Worm (Caenorhabditis elegans): ENCODE measurements around the gene B0432.10.

Gene B0432.10

DNA sequence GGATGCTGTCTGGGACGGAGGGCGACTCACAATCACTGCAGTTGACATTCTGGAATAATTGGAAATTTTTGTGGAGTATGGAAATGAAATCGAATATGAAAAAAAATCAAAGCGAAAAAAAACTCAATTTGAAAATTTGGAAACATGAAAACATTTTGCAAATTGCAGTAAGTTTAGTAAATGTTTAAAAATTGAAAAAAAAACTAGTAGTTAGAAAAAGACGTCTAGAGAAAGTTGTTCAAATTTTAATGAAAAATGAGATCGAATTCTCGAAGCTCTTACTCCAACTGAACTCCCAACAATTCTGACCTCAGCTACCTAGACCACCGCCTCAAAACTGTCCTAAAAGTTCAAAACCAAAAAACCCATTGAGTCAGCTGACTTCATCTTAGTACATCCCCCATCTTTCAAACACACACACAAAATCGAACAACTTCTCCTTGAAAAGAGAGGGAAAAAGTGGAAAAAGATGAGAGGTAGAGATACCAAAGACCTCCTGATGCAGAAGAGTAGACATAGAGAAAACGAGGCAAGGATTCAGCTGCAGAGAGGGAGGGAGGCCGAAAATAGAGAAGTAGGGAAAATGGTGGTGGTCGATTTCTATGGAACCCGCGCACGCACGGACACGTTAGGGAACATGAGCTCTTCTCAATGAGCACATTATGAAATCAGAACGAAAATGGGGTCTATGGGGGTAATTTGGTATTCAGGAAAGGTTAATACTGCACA lies 37.1 kb upstream of the B0432.10 start, which contains the start of gene K01A2.10 (continued):
- TF ChIP-seq sma-3 (GFP tag; optimal IDR thresholded peaks at IDR 0.05) (no peak), lin-11 (tag; optimal IDR thresholded peaks at IDR 0.05) (peak; percentile 29), zag-1 (tag; optimal IDR thresholded peaks at IDR 0.05) (peak; percentile 73), unc-39 (tag; optimal IDR thresholded peaks at IDR 0.05) (no peak), lin-39 (tag; optimal IDR thresholded peaks at IDR 0.05) (no peak), elt-1 (tag; optimal IDR thresholded peaks at IDR 0.05) (no peak), nhr-129 (tag; optimal IDR thresholded peaks at IDR 0.05) (peak; percentile 88), fos-1 (tag; optimal IDR thresholded peaks at IDR 0.05) (peak; percentile 42), aly-2 (tag; optimal IDR thresholded peaks at IDR 0.05) (no peak), ceh-82 (tag; optimal IDR thresholded peaks at IDR 0.05) (no peak), Y55F3AM.14 (GFP tag; optimal IDR thresholded peaks at IDR 0.05) (no peak), nhr-10 (tag; optimal IDR thresholded peaks at IDR 0.05) (no peak), alr-1 (tag; optimal IDR thresholded peaks at IDR 0.05) (no peak), mdl-1 (tag; optimal IDR thresholded peaks at IDR 0.05) (no peak), ama-1 (optimal IDR thresholded peaks at IDR 0.05) (no peak), elt-3 (tag; optimal IDR thresholded peaks at IDR 0.05) (no peak), ceh-16 (tag; optimal IDR thresholded peaks at IDR 0.05) (no peak), unc-55 (GFP tag; optimal IDR thresholded peaks at IDR 0.05) (peak; percentile 94), R02D3.7 (tag; optimal IDR thresholded peaks at IDR 0.05) (no peak), unc-62 (GFP tag; optimal IDR thresholded peaks at IDR 0.05) (no peak), nhr-12 (tag; optimal IDR thresholded peaks at IDR 0.05) (no peak), lin-13 (GFP tag; optimal IDR thresholded peaks at IDR 0.05) (peak; percentile 30)

DNA sequence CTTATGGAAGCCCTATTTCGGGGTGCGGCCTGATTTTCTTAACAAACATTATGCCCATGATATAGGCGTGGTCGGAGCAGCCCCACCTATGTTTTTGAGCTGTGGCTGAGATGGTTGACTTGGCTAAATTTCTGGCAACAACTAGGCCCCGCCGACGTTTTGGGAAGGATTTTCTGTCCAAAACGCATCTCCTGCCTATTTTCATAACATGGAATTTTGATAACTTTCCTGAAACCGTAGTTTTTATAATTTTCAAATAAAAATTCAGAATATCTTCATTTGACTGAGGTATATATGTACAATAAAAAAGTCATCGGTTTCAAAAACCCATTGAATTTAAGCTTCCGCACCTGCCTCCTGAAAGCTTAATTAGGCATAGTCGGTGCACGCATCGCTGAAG lies 35.1 kb upstream of the B0432.10 start:
- TF ChIP-seq nhr-10 (tag; optimal IDR thresholded peaks at IDR 0.05) (no peak), blmp-1 (tag; optimal IDR thresholded peaks at IDR 0.05; ENCODE audit: insufficient read depth) (no peak), nhr-11 (tag; optimal IDR thresholded peaks at IDR 0.05) (no peak), nhr-21 (tag; optimal IDR thresholded peaks at IDR 0.05) (no peak), aly-2 (tag; optimal IDR thresholded peaks at IDR 0.05) (no peak)

DNA sequence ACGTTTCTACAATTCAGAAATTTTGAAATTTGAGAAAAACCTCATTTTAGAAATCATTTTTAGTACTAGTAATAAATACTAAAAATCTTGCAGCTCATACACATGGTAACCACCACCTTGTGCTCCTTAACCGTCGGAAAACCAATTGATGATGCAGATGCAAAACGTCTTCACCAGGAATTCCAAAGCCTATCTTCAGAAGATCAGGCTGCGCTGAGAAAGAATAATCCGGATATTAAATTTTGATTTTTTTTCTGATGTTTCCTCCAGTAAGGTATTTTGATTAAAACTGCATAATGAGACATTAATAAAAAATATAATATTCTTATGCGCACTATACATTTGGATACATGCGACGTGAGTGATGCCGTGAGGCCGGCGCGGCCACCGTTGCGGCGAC lies 34.7 kb upstream of the B0432.10 start:
- TF ChIP-seq ceh-82 (tag; optimal IDR thresholded peaks at IDR 0.05) (no peak), zag-1 (tag; optimal IDR thresholded peaks at IDR 0.05) (no peak), elt-1 (tag; optimal IDR thresholded peaks at IDR 0.05) (no peak), peb-1 (tag; optimal IDR thresholded peaks at IDR 0.05) (no peak), lin-13 (GFP tag; optimal IDR thresholded peaks at IDR 0.05) (no peak), elt-3 (tag; optimal IDR thresholded peaks at IDR 0.05) (no peak), nhr-21 (tag; optimal IDR thresholded peaks at IDR 0.05) (no peak), fos-1 (tag; optimal IDR thresholded peaks at IDR 0.05) (no peak), ztf-11 (tag; optimal IDR thresholded peaks at IDR 0.05) (no peak), lsy-2 (tag; optimal IDR thresholded peaks at IDR 0.05) (no peak), snpc-4 (tag; optimal IDR thresholded peaks at IDR 0.05) (no peak)

- TF ChIP-seq snpc-4 (tag; optimal IDR thresholded peaks at IDR 0.05) (no peak), ztf-11 (tag; optimal IDR thresholded peaks at IDR 0.05) (no peak), fos-1 (tag; optimal IDR thresholded peaks at IDR 0.05) (no peak), egl-27 (tag; optimal IDR thresholded peaks at IDR 0.05) (no peak), nhr-23 (tag; optimal IDR thresholded peaks at IDR 0.05) (no peak), peb-1 (tag; optimal IDR thresholded peaks at IDR 0.05) (no peak), nhr-10 (tag; optimal IDR thresholded peaks at IDR 0.05) (no peak), gmeb-1 (tag; optimal IDR thresholded peaks at IDR 0.05) (peak; percentile 1), ama-1 (optimal IDR thresholded peaks at IDR 0.05) (peak; percentile 74), F13H6.1 (tag; optimal IDR thresholded peaks at IDR 0.05) (no peak), nhr-77 (tag; optimal IDR thresholded peaks at IDR 0.05) (no peak)
These were observed 33.4 kb upstream of the B0432.10 start, which contains the start of gene far-7 for ce11 chrII:319459-319858. Gene far-7 (plus strand): TSS chrII:319789.

DNA sequence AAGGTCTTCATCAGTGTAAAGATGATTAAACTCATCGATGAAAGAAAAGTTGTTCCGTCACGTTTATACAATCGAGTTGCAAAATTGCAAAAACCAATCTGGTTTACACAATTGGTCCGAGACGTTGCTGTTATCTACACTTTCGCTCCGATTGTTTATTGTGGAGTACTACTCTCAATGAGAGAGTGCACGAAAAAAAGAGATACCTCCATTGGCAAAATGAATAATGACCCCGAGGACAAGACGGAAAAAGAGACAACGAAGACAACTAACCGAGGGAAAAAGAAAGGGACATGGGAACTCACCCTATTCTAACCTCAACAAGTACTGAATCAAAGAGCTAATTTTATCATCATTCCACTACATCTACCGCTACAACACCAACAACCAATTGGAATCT lies 27.5 kb upstream of the B0432.10 start:
- TF ChIP-seq sma-9 (GFP tag; optimal IDR thresholded peaks at IDR 0.05) (peak; percentile 1), sma-9 (tag; optimal IDR thresholded peaks at IDR 0.05) (no peak), nhr-10 (tag; optimal IDR thresholded peaks at IDR 0.05) (no peak), nhr-129 (tag; optimal IDR thresholded peaks at IDR 0.05) (peak; percentile 32), ceh-16 (tag; optimal IDR thresholded peaks at IDR 0.05) (peak; percentile 12), mbf-1 (tag; optimal IDR thresholded peaks at IDR 0.05) (no peak)

All from whole organism, L2 larva.